Worm (Caenorhabditis elegans): ENCODE data around the gene srlf-26.
"Not testable (repeated sequence)": the region's sequence is repeated elsewhere in the genome, so short reads cannot be mapped to it uniquely, and the experiment has no call there.

DNA sequence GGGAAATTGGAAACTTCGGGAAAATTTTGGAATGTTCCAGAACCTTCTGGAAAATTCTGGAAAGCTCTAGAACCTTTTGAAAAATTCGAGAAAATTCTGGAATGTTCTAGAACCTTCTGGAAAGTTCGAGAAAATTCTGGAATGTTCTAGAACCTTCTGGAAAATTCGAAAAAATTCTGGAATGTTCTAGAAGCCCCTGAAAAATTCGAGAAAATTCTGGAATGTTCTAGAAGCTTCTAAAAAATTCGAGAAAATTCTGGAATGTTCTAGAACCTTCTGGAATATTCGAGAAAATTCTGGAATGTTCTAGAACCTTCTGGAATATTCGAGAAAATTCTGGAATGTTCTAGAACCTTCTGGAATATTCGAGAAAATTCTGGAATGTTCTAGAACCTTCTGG lies 10.8 kb upstream of the srlf-26 start:
- not testable (repeated sequence) for TF ChIP-seq sem-2 (GFP tag; optimal IDR thresholded peaks at IDR 0.05); mab-5 (tag; optimal IDR thresholded peaks at IDR 0.05); unc-62 (GFP tag; optimal IDR thresholded peaks at IDR 0.05); snpc-4 (tag; optimal IDR thresholded peaks at IDR 0.05); nhr-28 (tag; optimal IDR thresholded peaks at IDR 0.05)
